In the genomic region with DNA sequence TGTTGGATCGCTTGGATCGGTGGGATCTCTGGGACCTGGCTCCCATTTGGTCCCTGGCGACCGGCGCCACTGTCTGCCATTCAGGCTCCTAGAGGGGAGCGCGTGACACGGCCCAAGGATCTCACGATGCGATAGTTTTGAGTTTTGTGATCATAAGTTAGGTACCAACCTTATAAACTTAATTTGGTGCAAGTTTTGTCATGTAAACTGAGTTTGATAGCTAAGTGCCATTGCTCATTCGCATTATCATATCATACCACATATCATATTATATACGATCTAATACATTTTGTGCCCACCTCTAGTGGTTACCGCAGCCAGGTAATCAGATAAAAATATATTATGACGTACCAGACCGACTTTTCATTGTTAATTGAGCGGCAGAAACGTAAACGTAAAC, we compare ENCODE assay signal across 1 fruit fly cellular context.
TF ChIP-seq lines count a peak whose summit lies in the region.

No protein-coding gene starts in this region.

TF ChIP-seq in whole organism, embryonic, 481 proteins besides CTCF, POLR2A, EP300 and RAD21 (continued from another document):
- peak; percentile 17 for TF ChIP-seq kni (GFP tag; optimal IDR thresholded peaks at IDR 0.05; lab: Kevin White, UChicago)
- no peak for TF ChIP-seq CG4404 (GFP tag; IDR thresholded peaks at IDR 0.05; lab: Robert Waterston, UW)
- TF ChIP-seq CG30431 (GFP tag; optimal IDR thresholded peaks at IDR 0.05; lab: Kevin White, UChicago), result no peak
- TF ChIP-seq nau (GFP tag; optimal IDR thresholded peaks at IDR 0.05; lab: Kevin White, UChicago), result no peak
- TF ChIP-seq insv (GFP tag; optimal IDR thresholded peaks at IDR 0.05; lab: Kevin White, UChicago), result no peak
- TF ChIP-seq ATbp (GFP tag; optimal IDR thresholded peaks at IDR 0.05; lab: Kevin White, UChicago), result no peak
- no peak for TF ChIP-seq CG2116 (GFP tag; optimal IDR thresholded peaks at IDR 0.05; lab: Kevin White, UChicago)
- TF ChIP-seq CG15601 (tag; optimal IDR thresholded peaks at IDR 0.05; lab: Kevin White, UChicago), result no peak
- TF ChIP-seq CG34422 (GFP tag; IDR thresholded peaks at IDR 0.05; lab: Robert Waterston, UW), result no peak
- no peak for TF ChIP-seq ase (GFP tag; IDR thresholded peaks at IDR 0.05; lab: Robert Waterston, UW)
- no peak for TF ChIP-seq Meics (GFP tag; optimal IDR thresholded peaks at IDR 0.05; lab: Kevin White, UChicago)
- TF ChIP-seq peb (GFP tag; IDR thresholded peaks at IDR 0.05; lab: Robert Waterston, UW), result no peak
- TF ChIP-seq CG17829 (tag; optimal IDR thresholded peaks at IDR 0.05; lab: Kevin White, UChicago), result peak; percentile 84
- no peak for TF ChIP-seq wor (GFP tag; IDR thresholded peaks at IDR 0.05; lab: Robert Waterston, UW)
- no peak for TF ChIP-seq CG1792 (GFP tag; optimal IDR thresholded peaks at IDR 0.05; lab: Kevin White, UChicago)
- TF ChIP-seq B-H1 (GFP tag; IDR thresholded peaks at IDR 0.05; lab: Robert Waterston, UW), result no peak
- no peak for TF ChIP-seq CG9797 (GFP tag; optimal IDR thresholded peaks at IDR 0.05; lab: Kevin White, UChicago)
- TF ChIP-seq zen (tag; optimal IDR thresholded peaks at IDR 0.05; lab: Kevin White, UChicago), result no peak
- TF ChIP-seq TFAM (GFP tag; optimal IDR thresholded peaks at IDR 0.05; lab: Kevin White, UChicago), result no peak
- TF ChIP-seq CG42726 (GFP tag; IDR thresholded peaks at IDR 0.05; lab: Robert Waterston, UW; ENCODE audit: partially characterized antibody), result 0 out of 2 replicates have a peak, but pooled peaks have one; percentile 50
- TF ChIP-seq Ada2b (GFP tag; IDR thresholded peaks at IDR 0.05; lab: Robert Waterston, UW), result no peak
- TF ChIP-seq CG10462 (GFP tag; optimal IDR thresholded peaks at IDR 0.05; lab: Kevin White, UChicago), result no peak
- TF ChIP-seq CG6813 (GFP tag; optimal IDR thresholded peaks at IDR 0.05; lab: Kevin White, UChicago), result no peak
- TF ChIP-seq gt (GFP tag; IDR thresholded peaks at IDR 0.05; lab: Robert Waterston, UW), result no peak
- TF ChIP-seq Jarid2 (GFP tag; optimal IDR thresholded peaks at IDR 0.05; lab: Kevin White, UChicago), result no peak
- TF ChIP-seq CG2712 (tag; optimal IDR thresholded peaks at IDR 0.05; lab: Kevin White, UChicago), result peak; percentile 81
- peak; percentile 9; the same call in 1 of the 2 replicates for TF ChIP-seq ranshi (GFP tag; IDR thresholded peaks at IDR 0.05; lab: Robert Waterston, UW)
- no peak for TF ChIP-seq repo (GFP tag; optimal IDR thresholded peaks at IDR 0.05; lab: Kevin White, UChicago)
- no peak for TF ChIP-seq Antp (GFP tag; optimal IDR thresholded peaks at IDR 0.05; lab: Kevin White, UChicago)
- TF ChIP-seq dpn (GFP tag; optimal IDR thresholded peaks at IDR 0.05; lab: Kevin White, UChicago), result no peak
- no peak for TF ChIP-seq Usf (GFP tag; optimal IDR thresholded peaks at IDR 0.05; lab: Kevin White, UChicago)
- TF ChIP-seq tup (GFP tag; optimal IDR thresholded peaks at IDR 0.05; lab: Kevin White, UChicago), result no peak
- no peak for TF ChIP-seq CG31388 (GFP tag; optimal IDR thresholded peaks at IDR 0.05; lab: Kevin White, UChicago)
- TF ChIP-seq CG14860 (GFP tag; IDR thresholded peaks at IDR 0.05; lab: Robert Waterston, UW; ENCODE audit: partially characterized antibody), result peak; percentile 52; the same call in 2 of the 3 replicates
- no peak for TF ChIP-seq sens (GFP tag; lab: Kevin White, UChicago)
- no peak for TF ChIP-seq emc (GFP tag; optimal IDR thresholded peaks at IDR 0.05; lab: Kevin White, UChicago)
- TF ChIP-seq CG12155 (GFP tag; optimal IDR thresholded peaks at IDR 0.05; lab: Kevin White, UChicago), result no peak
- TF ChIP-seq nmo (GFP tag; optimal IDR thresholded peaks at IDR 0.05; lab: Kevin White, UChicago), result no peak
- no peak for TF ChIP-seq H2.0 (GFP tag; IDR thresholded peaks at IDR 0.05; lab: Robert Waterston, UW)
- no peak for TF ChIP-seq CG13624 (GFP tag; optimal IDR thresholded peaks at IDR 0.05; lab: Kevin White, UChicago)
- no peak for TF ChIP-seq Fer2 (tag; optimal IDR thresholded peaks at IDR 0.05; lab: Kevin White, UChicago)
- TF ChIP-seq trem (tag; optimal IDR thresholded peaks at IDR 0.05; lab: Kevin White, UChicago), result peak; percentile 51
- no peak for TF ChIP-seq bcd (GFP tag; optimal IDR thresholded peaks at IDR 0.05; lab: Kevin White, UChicago)
- no peak for TF ChIP-seq Dip3 (GFP tag; optimal IDR thresholded peaks at IDR 0.05; lab: Kevin White, UChicago)
- TF ChIP-seq gem (tag; optimal IDR thresholded peaks at IDR 0.05; lab: Kevin White, UChicago), result no peak
- no peak for TF ChIP-seq Fer3 (tag; optimal IDR thresholded peaks at IDR 0.05; lab: Kevin White, UChicago)
- TF ChIP-seq Myb (GFP tag; optimal IDR thresholded peaks at IDR 0.05; lab: Kevin White, UChicago), result no peak
- TF ChIP-seq CG4820 (GFP tag; optimal IDR thresholded peaks at IDR 0.05; lab: Kevin White, UChicago), result no peak
- TF ChIP-seq ttk (GFP tag; IDR thresholded peaks at IDR 0.05; lab: Robert Waterston, UW), result no peak
- no peak for TF ChIP-seq dan (GFP tag; IDR thresholded peaks at IDR 0.05; lab: Robert Waterston, UW)
